Fruit fly (Drosophila melanogaster) whole organism, prepupa: ENCODE measurements around the gene CG5882.

Source experiments
- Blimp-1 ChIP-seq: fragments of 200-800 bp; sonication (Bioruptor generic); optimal IDR thresholded peaks from 3 replicates; lab custom pipeline; 2017; ENCODE audit warnings: missing biosample characterization, missing genetic modification characterization, mild to moderate bottlenecking, moderate library complexity, missing genetic modification reagents
- CG11762 ChIP-seq: fragments of 200-800 bp; sonication (Bioruptor generic); optimal IDR thresholded peaks from 3 replicates; lab custom pipeline; 2016; ENCODE audit warnings: missing biosample characterization, missing genetic modification characterization; ENCODE audit not compliant: insufficient read depth
- CG11902 ChIP-seq: fragments of 200-800 bp; sonication (Bioruptor generic); optimal IDR thresholded peaks from 3 replicates; lab custom pipeline; 2016; ENCODE audit warnings: missing biosample characterization, missing genetic modification characterization
- CG1621 ChIP-seq: fragments of 200-800 bp; sonication (Bioruptor generic); optimal IDR thresholded peaks from 3 replicates; lab custom pipeline; 2018; ENCODE audit warnings: missing biosample characterization, mild to moderate bottlenecking, missing genetic modification characterization
- CG16779 ChIP-seq: fragments of 200-800 bp; sonication (Bioruptor generic); optimal IDR thresholded peaks from 3 replicates; lab custom pipeline; 2017; ENCODE audit warnings: missing biosample characterization, mild to moderate bottlenecking, missing genetic modification characterization
- CG3032 ChIP-seq: fragments of 200-800 bp; optimal IDR thresholded peaks from 2 replicates; lab custom pipeline; 2019; ENCODE audit warnings: missing biosample characterization, mild to moderate bottlenecking, missing genetic modification characterization, moderate library complexity
- CG34406 ChIP-seq: fragments of 200-800 bp; sonication (Bioruptor generic); optimal IDR thresholded peaks from 3 replicates; lab custom pipeline; 2016; ENCODE audit warnings: missing biosample characterization, missing genetic modification characterization
- CG3919 ChIP-seq: fragments of 200-800 bp; sonication (Bioruptor generic); optimal IDR thresholded peaks from 3 replicates; lab custom pipeline; 2016; ENCODE audit warnings: missing biosample characterization, missing genetic modification characterization
- CG4318 ChIP-seq: fragments of 200-800 bp; sonication (Bioruptor generic); optimal IDR thresholded peaks from 3 replicates; lab custom pipeline; 2017; ENCODE audit warnings: missing biosample characterization, mild to moderate bottlenecking, missing genetic modification characterization
- CG6163 ChIP-seq: fragments of 200-800 bp; sonication (Bioruptor generic); IDR thresholded peaks from 3 replicates; pipeline ENCODE4 v1.3.6; 2022; ENCODE audit warnings: missing biosample characterization, missing genetic modification characterization
- CG6276 ChIP-seq: fragments of 200-800 bp; sonication (Bioruptor generic); optimal IDR thresholded peaks from 2 replicates; lab custom pipeline; 2017; ENCODE audit warnings: missing biosample characterization, mild to moderate bottlenecking, missing genetic modification characterization
- CG6792 ChIP-seq: fragments of 200-800 bp; sonication (Bioruptor generic); optimal IDR thresholded peaks from 3 replicates; lab custom pipeline; 2016; ENCODE audit warnings: missing biosample characterization, missing genetic modification characterization
- CG6808 ChIP-seq: fragments of 200-800 bp; sonication (Bioruptor generic); optimal IDR thresholded peaks from 3 replicates; lab custom pipeline; 2017; ENCODE audit warnings: missing biosample characterization, missing genetic modification characterization, mild to moderate bottlenecking, moderate library complexity, missing genetic modification reagents
- CG6854 ChIP-seq: fragments of 200-800 bp; sonication (Bioruptor generic); optimal IDR thresholded peaks from 2 replicates; lab custom pipeline; 2017; ENCODE audit warnings: missing biosample characterization, mild to moderate bottlenecking, missing genetic modification characterization
- CG7368 ChIP-seq: fragments of 200-800 bp; sonication (Bioruptor generic); optimal IDR thresholded peaks from 3 replicates; lab custom pipeline; 2016; ENCODE audit warnings: missing biosample characterization, missing genetic modification characterization
- CG8119 ChIP-seq: fragments of 200-800 bp; sonication (Bioruptor generic); IDR thresholded peaks from 3 replicates; pipeline ENCODE4 v1.3.6; 2022; ENCODE audit warnings: missing biosample characterization, missing genetic modification characterization
- CG8632 ChIP-seq: fragments of 200-800 bp; sonication (Bioruptor generic); optimal IDR thresholded peaks from 3 replicates; lab custom pipeline; 2016; ENCODE audit warnings: missing biosample characterization, missing genetic modification characterization
- CG9139 ChIP-seq: fragments of 200-800 bp; sonication (Bioruptor generic); optimal IDR thresholded peaks from 3 replicates; lab custom pipeline; 2017; ENCODE audit warnings: missing biosample characterization, mild to moderate bottlenecking, missing genetic modification characterization
- Eip78C ChIP-seq: fragments of 200-800 bp; sonication (Bioruptor generic); peaks from one replicate; lab custom pipeline; 2016; ENCODE audit warnings: missing biosample characterization, missing genetic modification characterization
- Eip93F ChIP-seq: fragments of 200-800 bp; sonication (Bioruptor generic); optimal IDR thresholded peaks from 2 replicates; lab custom pipeline; 2016; ENCODE audit warnings: missing biosample characterization, mild to moderate bottlenecking, missing genetic modification characterization
- Ets21C ChIP-seq: fragments of 200-800 bp; sonication (Bioruptor generic); optimal IDR thresholded peaks from 3 replicates; lab custom pipeline; 2016; ENCODE audit warnings: missing biosample characterization, missing genetic modification characterization
- Ets96B ChIP-seq: fragments of 200-800 bp; optimal IDR thresholded peaks from 2 replicates; lab custom pipeline; 2019; ENCODE audit warnings: missing biosample characterization, mild to moderate bottlenecking, missing genetic modification characterization, moderate library complexity
- Hr38 ChIP-seq: sonication (Bioruptor generic); optimal IDR thresholded peaks from 2 replicates; lab custom pipeline; 2016; ENCODE audit warnings: missing biosample characterization, missing genetic modification characterization
- Hr39 ChIP-seq: fragments of 200-800 bp; sonication (Bioruptor generic); optimal IDR thresholded peaks from 2 replicates; lab custom pipeline; 2016; ENCODE audit warnings: missing biosample characterization, missing genetic modification characterization
- Hr4 ChIP-seq: fragments of 200-800 bp; sonication (Bioruptor generic); optimal IDR thresholded peaks from 3 replicates; lab custom pipeline; 2016; ENCODE audit warnings: missing biosample characterization, missing genetic modification characterization
- Lpt ChIP-seq: fragments of 200-800 bp; sonication (Bioruptor generic); optimal IDR thresholded peaks from 3 replicates; lab custom pipeline; 2016; ENCODE audit warnings: missing biosample characterization, missing genetic modification characterization
- Met ChIP-seq: fragments of 200-800 bp; sonication (Bioruptor generic); optimal IDR thresholded peaks from 3 replicates; lab custom pipeline; 2016; ENCODE audit warnings: missing biosample characterization, missing genetic modification characterization
- Smox ChIP-seq: fragments of 200-800 bp; sonication (Bioruptor generic); optimal IDR thresholded peaks from 3 replicates; lab custom pipeline; 2016; ENCODE audit warnings: missing biosample characterization, missing genetic modification characterization
- Sox102F ChIP-seq: fragments of 200-800 bp; sonication (Bioruptor generic); optimal IDR thresholded peaks from 2 replicates; lab custom pipeline; 2016; ENCODE audit warnings: missing biosample characterization, mild to moderate bottlenecking, missing genetic modification characterization
- Sox15 ChIP-seq: fragments of 200-800 bp; sonication (Bioruptor generic); optimal IDR thresholded peaks from 3 replicates; lab custom pipeline; 2016; ENCODE audit warnings: missing biosample characterization, missing genetic modification characterization
- achi ChIP-seq: fragments of 200-800 bp; sonication (Bioruptor generic); optimal IDR thresholded peaks from 3 replicates; lab custom pipeline; 2016; ENCODE audit warnings: missing biosample characterization, missing genetic modification characterization
- acj6 ChIP-seq: fragments of 200-800 bp; sonication (Bioruptor generic); optimal IDR thresholded peaks from 3 replicates; lab custom pipeline; 2016; ENCODE audit warnings: missing biosample characterization, missing genetic modification characterization
- cyc ChIP-seq: fragments of 200-800 bp; sonication (Bioruptor generic); optimal IDR thresholded peaks from 3 replicates; lab custom pipeline; 2016; ENCODE audit warnings: missing biosample characterization, missing genetic modification characterization
- dac ChIP-seq: fragments of 200-800 bp; sonication (Bioruptor generic); optimal IDR thresholded peaks from 2 replicates; lab custom pipeline; 2017; ENCODE audit warnings: missing biosample characterization, mild to moderate bottlenecking, missing genetic modification characterization
- dsx ChIP-seq: fragments of 200-800 bp; optimal IDR thresholded peaks from 3 replicates; lab custom pipeline; 2019; ENCODE audit warnings: missing biosample characterization, mild to moderate bottlenecking, missing genetic modification characterization, moderate library complexity; ENCODE audit not compliant: poor library complexity, severe bottlenecking
- eg ChIP-seq: fragments of 200-800 bp; sonication (Bioruptor generic); IDR thresholded peaks from 3 replicates; pipeline ENCODE4 v1.3.6; 2022; ENCODE audit warnings: missing biosample characterization, missing genetic modification characterization
- esn ChIP-seq: fragments of 200-800 bp; sonication (Bioruptor generic); optimal IDR thresholded peaks from 2 replicates; lab custom pipeline; 2016; ENCODE audit warnings: missing biosample characterization, mild to moderate bottlenecking, missing genetic modification characterization, moderate library complexity
- fd59A ChIP-seq: fragments of 200-800 bp; sonication (Bioruptor generic); optimal IDR thresholded peaks from 2 replicates; lab custom pipeline; 2017; ENCODE audit warnings: missing biosample characterization, mild to moderate bottlenecking, missing genetic modification characterization, missing genetic modification reagents
- fd85E ChIP-seq: fragments of 200-800 bp; sonication (Bioruptor generic); optimal IDR thresholded peaks from 3 replicates; lab custom pipeline; 2016; ENCODE audit warnings: missing biosample characterization, missing genetic modification characterization
- fkh ChIP-seq: fragments of 200-800 bp; sonication (Bioruptor generic); optimal IDR thresholded peaks from 3 replicates; lab custom pipeline; 2017; ENCODE audit warnings: missing biosample characterization, mild to moderate bottlenecking, missing genetic modification characterization, moderate library complexity
- lz ChIP-seq: fragments of 200-800 bp; sonication (Bioruptor generic); optimal IDR thresholded peaks from 3 replicates; lab custom pipeline; 2016; ENCODE audit warnings: missing biosample characterization, missing genetic modification characterization
- net ChIP-seq: fragments of 200-800 bp; sonication (Bioruptor generic); optimal IDR thresholded peaks from 3 replicates; lab custom pipeline; 2016; ENCODE audit warnings: missing biosample characterization, missing genetic modification characterization
- salr ChIP-seq, 2 experiments: fragments of 200-800 bp; sonication (Bioruptor generic); optimal IDR thresholded peaks; 3 replicates each; lab custom pipeline; 2016 to 2018; ENCODE audit warnings: missing biosample characterization in 2 of 2, missing genetic modification characterization in 2 of 2, mild to moderate bottlenecking in 1 of 2
- spab ChIP-seq: fragments of 200-800 bp; sonication (Bioruptor generic); optimal IDR thresholded peaks from 2 replicates; lab custom pipeline; 2017; ENCODE audit warnings: missing biosample characterization, mild to moderate bottlenecking, missing genetic modification characterization, missing genetic modification reagents
- ss ChIP-seq, 2 experiments: fragments of 200-800 bp; sonication (Bioruptor generic); optimal IDR thresholded peaks; 2 replicates in 1 of 2; 3 replicates in 1 of 2; lab custom pipeline; 2017 to 2018; ENCODE audit warnings: mild to moderate bottlenecking in 2 of 2, missing biosample characterization in 2 of 2, missing genetic modification characterization in 2 of 2, moderate library complexity in 1 of 2
- vri ChIP-seq: fragments of 200-800 bp; sonication (Bioruptor generic); optimal IDR thresholded peaks from 3 replicates; lab custom pipeline; 2016; ENCODE audit warnings: missing biosample characterization, mild to moderate bottlenecking, missing genetic modification characterization

Gene CG5882

dm6 chr3R:27118346-27118745 is at the start of gene CG5882:
CG5882 (plus strand) TSS chr3R:27118646.
- TF ChIP-seq CG16779 (tag; lab: Kevin White, UChicago) (no peak), dsx (GFP tag; lab: Kevin White, UChicago) (no peak)

dm6 chr3R:27069201-27069600 is 49.2 kb upstream of the CG5882 start:
- TF ChIP-seq spab (GFP tag; lab: Kevin White, UChicago) (peak; percentile 56), Eip93F (GFP tag; lab: Kevin White, UChicago) (no peak), Lpt (GFP tag; lab: Kevin White, UChicago) (no peak), CG34406 (no peak), CG8119 (GFP tag; lab: Robert Waterston, UW) (0 out of 3 replicates have a peak, but pooled peaks have one; percentile 23), Sox15 (GFP tag; lab: Kevin White, UChicago) (no peak), CG16779 (tag; lab: Kevin White, UChicago) (peak; percentile 26), CG11902 (GFP tag; lab: Kevin White, UChicago) (no peak), fd85E (GFP tag; lab: Kevin White, UChicago) (no peak), Smox (GFP tag; lab: Kevin White, UChicago) (no peak), Hr4 (peak; percentile 3), net (GFP tag; lab: Kevin White, UChicago) (no peak), CG11762 (GFP tag; lab: Kevin White, UChicago) (no peak), CG9139 (peak; percentile 13), CG6163 (GFP tag; lab: Robert Waterston, UW) (peak; percentile 76), vri (GFP tag; lab: Kevin White, UChicago) (no peak), Blimp-1 (GFP tag; lab: Kevin White, UChicago) (no peak), achi (GFP tag; lab: Kevin White, UChicago) (no peak), CG3032 (tag; lab: Kevin White, UChicago) (no peak), fd59A (GFP tag; lab: Kevin White, UChicago) (no peak), Hr38 (no peak), cyc (no peak), dsx (GFP tag; lab: Kevin White, UChicago) (peak; percentile 57), esn (no peak), ss (GFP tag; optimal IDR thresholded peaks at IDR 0.05; lab: Kevin White, UChicago) (peak; percentile 36 to 44), CG6854 (GFP tag; lab: Kevin White, UChicago) (no peak), CG3919 (GFP tag; lab: Kevin White, UChicago) (no peak), Met (GFP tag; lab: Kevin White, UChicago) (no peak), CG6792 (no peak), Eip78C (peak; percentile 61), CG6276 (GFP tag; lab: Kevin White, UChicago) (peak; percentile 37), dac (GFP tag; lab: Kevin White, UChicago) (no peak), eg (peak; percentile 59; the same call in 2 of the 3 replicates), CG7368 (no peak), Ets21C (GFP tag; lab: Kevin White, UChicago) (no peak), salr (GFP tag; optimal IDR thresholded peaks at IDR 0.05; lab: Kevin White, UChicago) (no peak), CG8632 (GFP tag; lab: Kevin White, UChicago) (no peak), CG4318 (GFP tag; lab: Kevin White, UChicago) (no peak), fkh (GFP tag; lab: Kevin White, UChicago) (peak; percentile 73), CG6808 (peak; percentile 63), acj6 (GFP tag; lab: Kevin White, UChicago) (no peak), lz (GFP tag; lab: Kevin White, UChicago) (no peak), CG1621 (peak; percentile 38), Ets96B (tag; lab: Kevin White, UChicago) (peak; percentile 56), Sox102F (no peak), Hr39 (GFP tag; lab: Kevin White, UChicago) (no peak)
